Worm (Caenorhabditis elegans) whole organism, mixed stage, embryonic: ENCODE measurements around the gene C39D10.11.

Source experiments
- hlh-1 ChIP-seq: fragments of 150-350 bp; optimal IDR thresholded peaks from 2 replicates; lab custom pipeline; 2014; ENCODE audit warnings: missing biosample characterization, missing genetic modification reagents, missing genetic modification characterization
- nhr-2 ChIP-seq: fragments of 150-350 bp; optimal IDR thresholded peaks from 2 replicates; lab custom pipeline; 2014; ENCODE audit warnings: missing biosample characterization, missing genetic modification characterization
- pha-4 ChIP-seq: fragments of 150-350 bp; optimal IDR thresholded peaks from 2 replicates; lab custom pipeline; 2018; ENCODE audit warnings: missing biosample characterization, missing genetic modification reagents, missing genetic modification characterization

DNA sequence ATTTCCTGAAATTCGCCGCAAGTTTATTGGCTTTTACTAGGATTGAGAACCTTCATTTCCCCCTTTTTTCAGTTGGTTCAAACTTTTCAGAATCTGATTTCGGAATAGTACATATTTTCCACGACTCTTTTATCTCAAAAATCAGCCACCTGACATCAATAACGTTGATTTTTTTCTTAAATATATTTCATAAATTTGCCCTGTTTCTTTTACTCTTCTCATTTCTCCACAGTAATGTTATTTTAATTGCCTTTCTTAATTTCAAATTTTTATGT lies 49.9 kb downstream of the C39D10.11 start:
- TF ChIP-seq hlh-1 (no peak), pha-4 (tag; lab: Kevin White, UChicago) (no peak), nhr-2 (tag; lab: Kevin White, UChicago) (no peak)
